Worm (Caenorhabditis elegans): Measurements from ENCODE around the gene T24B8.3.

The T24B8.3 gene

DNA sequence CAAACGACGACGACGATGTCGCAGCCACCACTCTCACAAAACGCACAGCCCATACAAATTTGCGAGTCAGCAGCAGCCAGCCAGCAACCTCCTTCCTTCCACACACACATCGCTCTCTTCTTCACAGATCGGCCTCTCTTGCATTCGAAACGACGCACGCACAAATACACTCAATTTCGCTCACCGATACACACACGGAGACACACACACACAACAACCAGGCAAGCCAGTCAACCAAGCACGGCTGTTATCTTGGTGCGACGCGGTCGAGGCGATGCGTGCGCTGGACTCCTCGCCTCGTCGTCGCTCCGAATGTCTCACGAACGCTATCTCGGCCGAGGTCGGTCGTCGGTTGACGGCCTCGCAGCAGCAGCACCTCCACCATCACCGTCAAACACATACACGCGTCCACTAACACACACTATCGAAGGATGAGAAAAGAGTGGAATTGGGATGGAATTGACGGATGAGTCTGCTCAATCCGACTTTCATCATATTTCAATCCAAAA lies 551 bp downstream of the T24B8.3 start (continued):
- TF ChIP-seq tlf-1 (GFP tag; optimal IDR thresholded peaks at IDR 0.05) = peak; percentile 44
- TF ChIP-seq madf-8 (GFP tag; conservative IDR thresholded peaks at IDR 0.05) = no peak
- TF ChIP-seq Y95B8A.8 (GFP tag; IDR thresholded peaks at IDR 0.05) = peak; percentile 59; the same call in 1 of the 2 replicates
- TF ChIP-seq F57A8.1 (GFP tag; optimal IDR thresholded peaks at IDR 0.05) = peak; percentile 14
- no peak for TF ChIP-seq F33H1.4 (GFP tag; IDR thresholded peaks at IDR 0.05)
- TF ChIP-seq ceh-58 (GFP tag; IDR thresholded peaks at IDR 0.05) = no peak
- peak; percentile 92 for TF ChIP-seq attf-5 (GFP tag; optimal IDR thresholded peaks at IDR 0.05)
- TF ChIP-seq B0019.2 (GFP tag; conservative IDR thresholded peaks at IDR 0.05) = no peak
- TF ChIP-seq nhr-179 (tag; optimal IDR thresholded peaks at IDR 0.05) = no peak
- TF ChIP-seq madf-6 (GFP tag; IDR thresholded peaks at IDR 0.05) = no peak
- TF ChIP-seq Y56A3A.18 (GFP tag; IDR thresholded peaks at IDR 0.05) = 0 out of 2 replicates have a peak, but pooled peaks have one; percentile 43
- peak; percentile 92 for TF ChIP-seq ceh-27 (GFP tag; optimal IDR thresholded peaks at IDR 0.05)
- TF ChIP-seq nfya-2 (GFP tag; IDR thresholded peaks at IDR 0.05) = no peak
- no peak for TF ChIP-seq attf-6 (GFP tag; IDR thresholded peaks at IDR 0.05)
- peak; percentile 89 for TF ChIP-seq dox-1 (GFP tag; IDR thresholded peaks at IDR 0.05)
- TF ChIP-seq attf-3 (GFP tag; conservative IDR thresholded peaks at IDR 0.05) = peak; percentile 46; the same call in 1 of the 2 replicates
- TF ChIP-seq tbp1 (GFP tag; optimal IDR thresholded peaks at IDR 0.05) = peak; percentile 57
- TF ChIP-seq repo-1 (tag; optimal IDR thresholded peaks at IDR 0.05) = peak; percentile 19
- no peak for TF ChIP-seq bed-1 (GFP tag; IDR thresholded peaks at IDR 0.05)
- peak; percentile 69 for TF ChIP-seq pbrm-1 (GFP tag; IDR thresholded peaks at IDR 0.05)
- peak; percentile 81 for TF ChIP-seq ztf-26 (tag; optimal IDR thresholded peaks at IDR 0.05)
- TF ChIP-seq tbx-9 (tag; optimal IDR thresholded peaks at IDR 0.05; ENCODE audit: borderline replicate concordance) = no peak
- no peak for TF ChIP-seq hrde-1 (tag; optimal IDR thresholded peaks at IDR 0.05; ENCODE audit: borderline replicate concordance)
- 0 out of 2 replicates have a peak, but pooled peaks have one; percentile 35 for TF ChIP-seq hsf-1 (GFP tag; IDR thresholded peaks at IDR 0.05)
- peak; percentile 60 for TF ChIP-seq nhr-90 (tag; optimal IDR thresholded peaks at IDR 0.05)
- TF ChIP-seq B0035.1 (tag; optimal IDR thresholded peaks at IDR 0.05) = no peak
- TF ChIP-seq egrh-3 (GFP tag; IDR thresholded peaks at IDR 0.05) = peak; percentile 87
- no peak for TF ChIP-seq ztf-6 (GFP tag; IDR thresholded peaks at IDR 0.05)
- peak; percentile 85 for TF ChIP-seq chd-7 (tag; optimal IDR thresholded peaks at IDR 0.05)
- peak; percentile 75 for TF ChIP-seq somi-1 (GFP tag; optimal IDR thresholded peaks at IDR 0.05)
- no peak for TF ChIP-seq Y53G8AR.9 (GFP tag; conservative IDR thresholded peaks at IDR 0.05)
- no peak for TF ChIP-seq snpc-1.1 (tag; optimal IDR thresholded peaks at IDR 0.05; ENCODE audit: insufficient read depth)
- 0 out of 2 replicates have a peak, but pooled peaks have one; percentile 32 for TF ChIP-seq C17E4.6 (GFP tag; IDR thresholded peaks at IDR 0.05)
- peak; percentile 64 for TF ChIP-seq lin-54 (GFP tag; optimal IDR thresholded peaks at IDR 0.05)
- peak; percentile 96 for TF ChIP-seq lir-1 (GFP tag; conservative IDR thresholded peaks at IDR 0.05)
- TF ChIP-seq lsy-27 (tag; optimal IDR thresholded peaks at IDR 0.05; ENCODE audit: borderline replicate concordance, insufficient read depth) = no peak
- no peak for TF ChIP-seq rec-8 (tag; optimal IDR thresholded peaks at IDR 0.05)

DNA sequence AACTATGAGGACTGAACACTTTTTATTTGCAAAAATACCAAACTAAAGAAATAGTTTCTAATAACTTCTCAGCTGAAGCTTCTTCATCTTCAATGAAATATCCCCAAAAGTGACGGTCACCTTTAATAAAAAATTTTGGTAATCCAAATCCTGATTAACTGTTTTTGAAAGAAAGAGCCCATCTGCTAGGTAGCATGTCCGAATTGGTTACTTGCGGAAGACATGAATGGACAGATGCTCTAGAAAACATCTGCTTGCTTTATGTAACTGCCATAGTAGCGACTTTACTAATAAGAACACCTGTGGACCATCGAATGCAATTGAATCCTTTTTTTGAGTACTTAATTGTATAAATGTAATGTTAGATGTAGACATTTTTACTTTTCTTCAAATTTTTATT lies 1.9 kb downstream of the T24B8.3 start:
- TF ChIP-seq repo-1 (tag; optimal IDR thresholded peaks at IDR 0.05) (no peak), snpc-4 (GFP tag; optimal IDR thresholded peaks at IDR 0.05) (no peak), snpc-4 (tag; optimal IDR thresholded peaks at IDR 0.05) (no peak), K11D2.4 (GFP tag; IDR thresholded peaks at IDR 0.05) (no peak), K12H6.12 (tag; optimal IDR thresholded peaks at IDR 0.05) (no peak), rpc-1 (optimal IDR thresholded peaks at IDR 0.05) (no peak), rpc-1 (tag; optimal IDR thresholded peaks at IDR 0.05) (no peak), Y95B8A.8 (GFP tag; IDR thresholded peaks at IDR 0.05) (no peak), nhr-80 (tag; optimal IDR thresholded peaks at IDR 0.05) (no peak), hmg-1.2 (GFP tag; IDR thresholded peaks at IDR 0.05) (no peak), athp-1 (tag; optimal IDR thresholded peaks at IDR 0.05) (no peak)
